Worm (Caenorhabditis elegans): ENCODE results near the gene flp-6.

DNA sequence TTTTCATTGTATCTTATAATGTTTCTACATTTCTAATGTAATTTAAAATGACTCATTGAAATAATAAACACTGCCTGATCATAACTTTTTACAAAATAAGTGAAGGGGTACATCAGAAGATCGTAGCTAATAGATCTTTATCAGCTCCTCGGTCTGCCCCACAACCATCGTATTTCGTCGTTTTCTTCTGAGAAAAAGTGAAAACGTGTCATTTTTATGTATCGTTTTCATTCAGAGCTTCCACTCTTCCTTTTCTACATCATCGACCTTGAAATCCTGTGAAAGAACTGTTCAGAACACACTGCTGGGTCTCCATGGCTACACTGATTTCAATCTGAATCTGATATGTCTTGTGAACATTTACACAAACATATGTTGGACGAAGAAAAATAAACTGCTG, 27.5 kb downstream of the flp-6 start:
- TF ChIP-seq him-1 (tag; optimal IDR thresholded peaks at IDR 0.05) (no peak), dao-5 (tag; optimal IDR thresholded peaks at IDR 0.05) (no peak), W03F9.2 (tag; optimal IDR thresholded peaks at IDR 0.05) (no peak)

Measured in whole organism, L4/young adult.